Worm (Caenorhabditis elegans): ENCODE measurements around the gene E04F6.6.

Gene E04F6.6

DNA sequence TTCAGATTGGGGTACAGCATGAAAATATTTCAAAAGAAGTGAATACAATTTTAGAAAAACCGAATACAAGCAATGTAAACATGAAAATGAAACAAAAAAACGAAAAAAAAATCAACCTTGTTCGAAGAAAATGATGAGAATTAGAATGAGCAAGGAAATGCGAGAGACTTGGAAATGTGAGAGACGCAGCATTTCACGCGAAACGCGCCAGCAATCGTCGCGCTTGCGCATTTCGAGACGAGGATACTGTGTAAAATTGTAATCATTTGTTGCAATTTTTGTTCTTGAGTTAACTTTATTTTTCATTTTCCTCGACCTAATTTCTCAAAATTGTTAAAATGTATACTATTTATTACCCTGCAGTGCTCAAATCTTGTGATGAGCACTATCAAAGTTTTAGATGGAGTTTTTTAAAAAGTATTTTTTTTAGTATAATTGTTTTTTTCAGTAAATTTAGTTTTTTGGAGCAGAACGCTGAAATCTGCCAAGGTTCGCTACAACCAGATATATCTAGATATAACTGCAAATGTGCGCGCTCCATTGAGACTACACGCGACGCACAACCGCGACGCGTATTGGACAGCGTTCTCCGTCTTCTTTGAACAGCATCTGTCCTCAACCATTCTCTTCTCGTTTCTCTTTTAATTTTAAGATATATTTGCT, 47.3 kb downstream of the E04F6.6 start, which contains the start of gene fust-1:
TSS of gene fust-1 (plus strand) at position 613 of the 663 bp plus-strand sequence.
- TF ChIP-seq ztf-11 (tag; optimal IDR thresholded peaks at IDR 0.05) = no peak
- no peak for TF ChIP-seq attf-4 (tag; optimal IDR thresholded peaks at IDR 0.05)
- TF ChIP-seq hlh-30 (tag; optimal IDR thresholded peaks at IDR 0.05; ENCODE audit: insufficient read depth) = peak; percentile 83
- peak; percentile 95 for TF ChIP-seq hlh-11 (tag; optimal IDR thresholded peaks at IDR 0.05)
- TF ChIP-seq lin-39 (tag; optimal IDR thresholded peaks at IDR 0.05) = no peak
- no peak for TF ChIP-seq ceh-28 (tag; optimal IDR thresholded peaks at IDR 0.05)
- peak; percentile 82 for TF ChIP-seq fkh-10 (GFP tag; optimal IDR thresholded peaks at IDR 0.05)
- TF ChIP-seq arid-1 (GFP tag; conservative IDR thresholded peaks at IDR 0.05) = peak; percentile 96
- peak; percentile 72 for TF ChIP-seq ama-1 (optimal IDR thresholded peaks at IDR 0.05)
- peak; percentile 85 for TF ChIP-seq jun-1 (tag; optimal IDR thresholded peaks at IDR 0.05)
- TF ChIP-seq pha-4 (GFP tag; IDR thresholded peaks at IDR 0.05) = peak; percentile 94
- TF ChIP-seq pha-4 (tag; optimal IDR thresholded peaks at IDR 0.05) = peak; percentile 73
- peak; percentile 88 for TF ChIP-seq egl-43 (GFP tag; IDR thresholded peaks at IDR 0.05)
- peak; percentile 85 for TF ChIP-seq zfp-3 (GFP tag; conservative IDR thresholded peaks at IDR 0.05)
- peak in 1 of 2 experiments; percentile 68 for TF ChIP-seq mdl-1 (tag; optimal IDR thresholded peaks at IDR 0.05)
- TF ChIP-seq nhr-48 (tag; optimal IDR thresholded peaks at IDR 0.05) = peak; percentile 90
- peak; percentile 77 for TF ChIP-seq mxl-3 (GFP tag; optimal IDR thresholded peaks at IDR 0.05)
- peak; percentile 94 for TF ChIP-seq nhr-11 (tag; optimal IDR thresholded peaks at IDR 0.05)
- TF ChIP-seq zag-1 (tag; optimal IDR thresholded peaks at IDR 0.05) = peak; percentile 72
- TF ChIP-seq F10B5.3 (tag; optimal IDR thresholded peaks at IDR 0.05) = peak; percentile 89
- peak; percentile 84 for TF ChIP-seq ztf-7 (tag; optimal IDR thresholded peaks at IDR 0.05)
- no peak for TF ChIP-seq sdz-12 (GFP tag; optimal IDR thresholded peaks at IDR 0.05)
- TF ChIP-seq unc-130 (GFP tag; optimal IDR thresholded peaks at IDR 0.05) = peak; percentile 44
- peak; percentile 91 for TF ChIP-seq Y48G9A.11 (GFP tag; IDR thresholded peaks at IDR 0.05)
- peak; percentile 36 to 71 for TF ChIP-seq hif-1 (tag; optimal IDR thresholded peaks at IDR 0.05)
- peak; percentile 74; the same call in 1 of the 2 replicates for TF ChIP-seq D1046.2 (GFP tag; IDR thresholded peaks at IDR 0.05)
- peak; percentile 92 for TF ChIP-seq duxl-1 (tag; optimal IDR thresholded peaks at IDR 0.05; ENCODE audit: poor library complexity)
- peak; percentile 85 for TF ChIP-seq nhr-6 (tag; optimal IDR thresholded peaks at IDR 0.05)
- peak; percentile 70; the same call in 1 of the 2 replicates for TF ChIP-seq madf-9 (GFP tag; conservative IDR thresholded peaks at IDR 0.05)
- TF ChIP-seq nhr-28 (tag; optimal IDR thresholded peaks at IDR 0.05) = peak; percentile 87
- TF ChIP-seq lin-1 (GFP tag; IDR thresholded peaks at IDR 0.05) = peak; percentile 89
- TF ChIP-seq egl-27 (tag; optimal IDR thresholded peaks at IDR 0.05) = no peak
- TF ChIP-seq nhr-111 (GFP tag; optimal IDR thresholded peaks at IDR 0.05) = no peak
- no peak; the same call in 1 of the 2 replicates for TF ChIP-seq set-16 (GFP tag; IDR thresholded peaks at IDR 0.05)
- TF ChIP-seq ceh-44 (GFP tag; IDR thresholded peaks at IDR 0.05) = 0 out of 2 replicates have a peak, but pooled peaks have one; percentile 40
- peak; percentile 6 for TF ChIP-seq nhr-10 (tag; optimal IDR thresholded peaks at IDR 0.05)
- TF ChIP-seq fos-1 (tag; optimal IDR thresholded peaks at IDR 0.05) = no peak
- peak; percentile 85; the same call in 1 of the 2 replicates for TF ChIP-seq mxl-2 (GFP tag; conservative IDR thresholded peaks at IDR 0.05)
- TF ChIP-seq mep-1 (tag; optimal IDR thresholded peaks at IDR 0.05) = peak; percentile 96
- TF ChIP-seq rbr-2 (tag; optimal IDR thresholded peaks at IDR 0.05) = peak; percentile 96
- TF ChIP-seq dmd-6 (GFP tag; IDR thresholded peaks at IDR 0.05) = peak; percentile 95
- peak; percentile 76 for TF ChIP-seq zip-2 (tag; optimal IDR thresholded peaks at IDR 0.05)
- TF ChIP-seq zip-11 (GFP tag; IDR thresholded peaks at IDR 0.05) = no peak
- peak; percentile 21 for TF ChIP-seq Y5F2A.4 (GFP tag; optimal IDR thresholded peaks at IDR 0.05)
- no peak for TF ChIP-seq nhr-237 (tag; optimal IDR thresholded peaks at IDR 0.05)
- no peak for TF ChIP-seq daf-19 (GFP tag; conservative IDR thresholded peaks at IDR 0.05)
- TF ChIP-seq gei-8 (GFP tag; optimal IDR thresholded peaks at IDR 0.05) = peak; percentile 65
- peak; percentile 87 for TF ChIP-seq skn-1 (tag; optimal IDR thresholded peaks at IDR 0.05)
- TF ChIP-seq lsy-2 (tag; optimal IDR thresholded peaks at IDR 0.05) = peak; percentile 80 to 97
- no peak for TF ChIP-seq daf-12 (tag; optimal IDR thresholded peaks at IDR 0.05)
- TF ChIP-seq ceh-62 (tag; optimal IDR thresholded peaks at IDR 0.05) = no peak

Measured in whole organism, L4 larva.